Fruit fly (Drosophila melanogaster) whole organism, adult: Measurements from ENCODE around the gene CG6325.

Experiments
- CG11617 ChIP-seq: fragments of 200-800 bp; sonication (Bioruptor generic); optimal IDR thresholded peaks from 2 replicates; lab custom pipeline; 2017; ENCODE audit warnings: mild to moderate bottlenecking, missing biosample characterization, missing genetic modification reagents, missing genetic modification characterization
- CG12768 ChIP-seq: fragments of 200-800 bp; sonication (Bioruptor generic); optimal IDR thresholded peaks from 2 replicates; lab custom pipeline; 2017; ENCODE audit warnings: missing biosample characterization, missing genetic modification characterization, mild to moderate bottlenecking, moderate library complexity, missing genetic modification reagents
- CG14711 ChIP-seq: fragments of 200-800 bp; sonication (Bioruptor generic); optimal IDR thresholded peaks from 2 replicates; lab custom pipeline; 2018; ENCODE audit warnings: missing biosample characterization, mild to moderate bottlenecking, missing genetic modification characterization, moderate library complexity
- CG1620 ChIP-seq: fragments of 200-800 bp; sonication (Bioruptor generic); optimal IDR thresholded peaks from 2 replicates; lab custom pipeline; 2016; ENCODE audit warnings: missing biosample characterization, missing genetic modification characterization
- CG33017 ChIP-seq: fragments of 200-800 bp; sonication (Bioruptor generic); optimal IDR thresholded peaks from 2 replicates; lab custom pipeline; 2018; ENCODE audit warnings: missing biosample characterization, mild to moderate bottlenecking, missing genetic modification characterization, moderate library complexity
- CG5204 ChIP-seq: fragments of 200-800 bp; sonication (Bioruptor generic); optimal IDR thresholded peaks from 2 replicates; lab custom pipeline; 2016; ENCODE audit warnings: missing biosample characterization, missing genetic modification characterization
- CG7045 ChIP-seq: fragments of 200-800 bp; sonication (Bioruptor generic); optimal IDR thresholded peaks from 2 replicates; lab custom pipeline; 2017; ENCODE audit warnings: missing biosample characterization, mild to moderate bottlenecking, missing genetic modification characterization
- CG7101 ChIP-seq: fragments of 200-800 bp; sonication (Bioruptor generic); optimal IDR thresholded peaks from 2 replicates; lab custom pipeline; 2018; ENCODE audit warnings: missing biosample characterization, mild to moderate bottlenecking, missing genetic modification characterization, moderate library complexity
- Clk ChIP-seq: fragments of 200-800 bp; sonication (Bioruptor generic); optimal IDR thresholded peaks from 2 replicates; lab custom pipeline; 2017; ENCODE audit warnings: missing biosample characterization, missing genetic modification characterization
- Crg-1 ChIP-seq: fragments of 200-800 bp; sonication (Bioruptor generic); optimal IDR thresholded peaks from 2 replicates; lab custom pipeline; 2016; ENCODE audit warnings: missing biosample characterization, missing genetic modification characterization
- Hr96 ChIP-seq: fragments of 200-800 bp; sonication (Bioruptor generic); optimal IDR thresholded peaks from 2 replicates; lab custom pipeline; 2016; ENCODE audit warnings: missing biosample characterization, missing genetic modification characterization
- Mnt ChIP-seq: fragments of 200-800 bp; sonication (Bioruptor generic); optimal IDR thresholded peaks from 2 replicates; lab custom pipeline; 2016; ENCODE audit warnings: missing biosample characterization, mild to moderate bottlenecking, missing genetic modification characterization
- bab1 ChIP-seq: fragments of 200-800 bp; sonication (Bioruptor generic); optimal IDR thresholded peaks from 3 replicates; lab custom pipeline; 2019; ENCODE audit warnings: missing biosample characterization, mild to moderate bottlenecking, missing genetic modification characterization, moderate library complexity
- cic ChIP-seq: fragments of 200-800 bp; sonication (Bioruptor generic); optimal IDR thresholded peaks from 2 replicates; lab custom pipeline; 2017; ENCODE audit warnings: missing biosample characterization, mild to moderate bottlenecking, missing genetic modification characterization, moderate library complexity
- cnc ChIP-seq, 2 experiments: fragments of >200 bp; optimal IDR thresholded peaks; 2 replicates each; lab custom pipeline; 2017
- kay ChIP-seq: fragments of 200-800 bp; sonication (Bioruptor generic); peaks from one replicate; lab custom pipeline; 2016; ENCODE audit warnings: missing biosample characterization, missing genetic modification characterization, borderline replicate concordance
- ovo ChIP-seq: fragments of 200-800 bp; sonication (Bioruptor generic); optimal IDR thresholded peaks from 2 replicates; lab custom pipeline; 2016; ENCODE audit warnings: missing biosample characterization, missing genetic modification characterization
- pad ChIP-seq: fragments of 200-800 bp; sonication (Bioruptor generic); optimal IDR thresholded peaks from 3 replicates; lab custom pipeline; 2017; ENCODE audit warnings: missing biosample characterization, missing genetic modification characterization, mild to moderate bottlenecking, moderate library complexity, missing genetic modification reagents
- tj ChIP-seq: fragments of 200-800 bp; sonication (Bioruptor generic); optimal IDR thresholded peaks from 3 replicates; lab custom pipeline; 2017; ENCODE audit warnings: missing biosample characterization, mild to moderate bottlenecking, missing genetic modification characterization, moderate library complexity
- toe ChIP-seq: fragments of 200-800 bp; sonication (Bioruptor generic); optimal IDR thresholded peaks from 2 replicates; lab custom pipeline; 2016; ENCODE audit warnings: missing biosample characterization, missing genetic modification characterization

Gene CG6325

DNA sequence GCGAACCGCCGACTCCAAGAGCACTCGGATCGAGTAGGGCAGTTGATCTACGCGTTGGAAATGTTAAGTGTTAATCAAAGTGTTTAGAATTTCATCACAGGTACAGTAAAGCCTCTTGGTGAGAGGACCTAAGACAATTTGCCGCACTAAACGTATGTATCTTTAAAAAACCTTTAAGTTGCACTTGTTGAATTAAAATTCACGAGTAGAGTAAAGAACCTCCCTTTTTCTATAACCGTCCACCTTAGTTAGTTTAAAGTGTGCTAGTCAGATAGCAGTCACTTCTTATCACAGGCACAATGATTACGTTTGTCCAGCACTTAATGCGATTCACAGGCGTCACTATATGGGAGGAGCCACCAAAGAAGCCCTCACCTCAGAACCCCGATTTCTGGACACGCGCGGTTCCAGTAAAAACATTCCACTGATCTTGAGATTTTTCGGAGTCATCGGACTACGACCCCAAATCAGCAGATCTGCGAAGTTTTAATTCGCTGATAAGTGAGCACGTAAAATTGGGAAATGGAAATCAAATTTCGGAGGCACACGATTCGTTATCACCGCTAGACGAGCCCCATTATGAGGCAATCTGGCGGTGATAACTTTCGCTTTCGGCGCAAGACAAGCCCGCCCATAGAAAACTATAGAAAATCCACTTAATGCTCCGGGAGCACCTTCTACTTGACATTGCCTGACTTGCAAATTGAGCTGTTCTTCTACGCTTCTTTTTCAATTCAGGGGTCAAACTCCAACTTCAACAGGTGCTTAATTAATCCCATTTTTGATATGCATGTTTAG lies 4.9 kb upstream of the CG6325 start:
- no peak for TF ChIP-seq bab1
- no peak for TF ChIP-seq CG11617 (GFP tag; lab: Kevin White, UChicago)
- TF ChIP-seq CG14711: peak; percentile 78
- peak in 1 of 2 experiments; percentile 17 for TF ChIP-seq cnc (optimal IDR thresholded peaks at IDR 0.05; lab: Kevin White, UChicago)
- peak; percentile 59 for TF ChIP-seq CG7045 (GFP tag; lab: Kevin White, UChicago)
- peak; percentile 64 for TF ChIP-seq pad (GFP tag; lab: Kevin White, UChicago)
- peak; percentile 57 for TF ChIP-seq Mnt (GFP tag; lab: Kevin White, UChicago)
- TF ChIP-seq kay: no peak
- peak; percentile 78 for TF ChIP-seq cic
- TF ChIP-seq toe (GFP tag; lab: Kevin White, UChicago): peak; percentile 63
- no peak for TF ChIP-seq CG1620 (GFP tag; lab: Kevin White, UChicago)
- TF ChIP-seq CG7101: peak; percentile 84
- TF ChIP-seq CG5204 (GFP tag; lab: Kevin White, UChicago): no peak
- no peak for TF ChIP-seq Crg-1 (GFP tag; lab: Kevin White, UChicago)
- peak; percentile 82 for TF ChIP-seq Hr96 (GFP tag; lab: Kevin White, UChicago)
- TF ChIP-seq CG12768 (GFP tag; lab: Kevin White, UChicago): peak; percentile 90
- peak; percentile 88 for TF ChIP-seq CG33017
- no peak for TF ChIP-seq tj (GFP tag; lab: Kevin White, UChicago)
- TF ChIP-seq Clk (GFP tag; lab: Kevin White, UChicago): peak; percentile 76
- TF ChIP-seq ovo (GFP tag; lab: Kevin White, UChicago): no peak

DNA sequence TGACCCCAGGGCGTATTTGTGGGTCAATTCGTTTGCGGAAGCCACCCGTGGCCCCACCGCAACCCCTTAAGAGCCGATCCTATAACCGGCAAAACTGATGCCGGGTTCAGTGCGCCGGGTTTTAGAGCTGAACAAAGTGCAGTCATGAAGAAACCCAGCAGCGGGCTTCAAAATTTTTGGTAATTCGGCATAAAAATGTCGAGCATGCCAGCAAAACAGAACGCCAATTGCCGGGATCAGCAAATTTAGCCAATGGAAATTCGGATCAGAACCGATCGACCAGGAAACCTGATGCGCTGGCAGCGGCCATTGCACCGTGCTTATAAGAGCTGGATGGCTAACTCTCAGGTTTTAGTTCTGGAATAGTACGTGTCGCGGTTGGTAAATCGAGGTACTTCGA lies 573 bp upstream of the CG6325 start:
- TF ChIP-seq tj (GFP tag; lab: Kevin White, UChicago) (peak; percentile 100), ovo (GFP tag; lab: Kevin White, UChicago) (no peak)

DNA sequence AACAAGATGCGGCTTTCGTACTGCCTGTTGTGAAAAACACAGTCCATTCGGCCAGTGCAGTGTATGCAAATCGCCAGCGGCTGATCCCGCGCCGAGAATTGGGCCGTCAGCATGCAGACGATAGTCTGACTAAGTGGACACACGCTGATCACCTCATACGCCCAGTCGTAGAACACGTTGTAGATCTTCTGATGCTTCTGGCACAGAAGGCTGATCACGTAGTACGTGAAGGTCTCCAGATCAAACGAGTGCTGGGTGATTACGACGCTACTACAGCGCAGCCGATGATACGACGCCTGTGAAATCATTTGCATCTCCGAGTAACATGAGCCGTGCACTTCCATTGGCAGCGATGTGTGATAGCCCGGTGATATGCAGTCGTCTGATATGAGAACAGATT lies 3.1 kb downstream of the CG6325 start:
- peak; percentile 64 for TF ChIP-seq cic
- no peak for TF ChIP-seq CG7045 (GFP tag; lab: Kevin White, UChicago)
- TF ChIP-seq CG14711: no peak
- no peak for TF ChIP-seq CG5204 (GFP tag; lab: Kevin White, UChicago)
- TF ChIP-seq bab1: no peak
- TF ChIP-seq cnc (optimal IDR thresholded peaks at IDR 0.05; lab: Kevin White, UChicago): no peak
- TF ChIP-seq Crg-1 (GFP tag; lab: Kevin White, UChicago): no peak

DNA sequence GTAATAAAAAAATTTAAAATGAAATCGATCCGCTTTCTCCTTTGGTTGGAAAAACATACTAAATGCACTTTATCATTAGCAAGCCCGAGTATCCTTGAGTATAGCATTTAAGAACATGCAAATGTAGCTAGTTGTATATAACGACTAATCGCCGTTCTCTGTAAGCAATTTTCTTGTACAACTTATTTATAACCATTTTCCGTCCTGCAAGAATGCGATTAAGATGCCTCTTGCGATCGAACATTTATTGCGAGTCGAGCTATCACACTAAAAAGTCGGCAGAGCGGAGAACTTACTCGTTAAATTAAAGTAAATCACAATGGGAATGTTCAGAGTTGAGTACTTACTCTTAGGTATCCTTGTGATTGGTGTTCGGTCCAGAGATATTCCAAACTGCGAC lies 6.4 kb downstream of the CG6325 start, which contains the start of gene mthl11:
Gene mthl11 (plus strand): TSS at position 301 of the 400 bp plus-strand sequence.
- TF ChIP-seq CG7101 (no peak), cic (no peak)

DNA sequence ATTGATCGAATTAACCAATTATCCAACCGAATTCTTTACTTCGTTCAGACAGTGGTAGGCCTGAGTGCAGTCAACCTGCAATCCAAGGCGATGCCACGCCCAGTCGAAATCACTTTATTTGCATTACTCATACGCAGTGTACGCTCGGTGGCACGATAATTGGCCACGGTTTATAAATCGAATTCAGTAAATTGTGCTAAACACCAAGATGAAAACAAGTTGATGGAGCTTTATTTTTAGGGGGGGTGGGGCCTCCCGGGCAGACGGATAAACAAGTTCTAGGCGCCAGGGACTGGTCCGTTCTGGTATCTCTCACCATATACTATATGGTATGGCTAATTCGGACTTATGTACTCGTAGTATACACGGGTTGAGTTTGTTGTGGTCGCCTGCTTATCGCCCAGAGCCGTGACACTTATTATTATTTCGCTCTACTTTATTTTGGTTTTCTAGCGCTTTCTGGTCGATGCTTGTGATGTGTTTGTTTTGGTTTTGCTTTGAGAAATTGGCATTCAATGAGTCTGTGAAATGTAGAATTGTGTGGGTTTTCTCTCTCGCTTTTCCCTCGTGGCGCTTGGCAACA lies 11.8 kb downstream of the CG6325 start:
- TF ChIP-seq cic: peak; percentile 23
- no peak for TF ChIP-seq Hr96 (GFP tag; lab: Kevin White, UChicago)

DNA sequence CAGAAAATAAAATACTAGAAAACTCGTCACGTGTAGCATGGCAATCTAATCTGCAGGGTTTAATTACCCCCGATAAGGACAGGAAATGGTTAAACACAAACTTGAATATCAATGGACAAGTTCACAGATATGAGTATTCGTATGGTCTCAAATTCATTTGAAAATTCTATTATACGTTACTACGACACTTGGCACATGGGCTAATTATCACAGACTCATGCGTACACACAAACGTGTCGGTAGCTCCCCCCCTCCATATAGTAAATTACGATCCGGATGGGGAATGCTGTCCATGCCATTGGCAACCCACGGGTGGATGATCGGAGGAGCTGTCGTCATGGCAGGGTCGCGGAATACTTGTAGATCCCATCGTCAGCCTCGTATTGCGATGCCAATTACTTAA lies 12.7 kb downstream of the CG6325 start:
- TF ChIP-seq CG12768 (GFP tag; lab: Kevin White, UChicago) (no peak), cic (peak; percentile 90), cnc (optimal IDR thresholded peaks at IDR 0.05; lab: Kevin White, UChicago) (no peak), Hr96 (GFP tag; lab: Kevin White, UChicago) (no peak), bab1 (no peak), pad (GFP tag; lab: Kevin White, UChicago) (no peak), CG33017 (no peak), tj (GFP tag; lab: Kevin White, UChicago) (no peak), Clk (GFP tag; lab: Kevin White, UChicago) (no peak), ovo (GFP tag; lab: Kevin White, UChicago) (no peak), CG14711 (no peak), Mnt (GFP tag; lab: Kevin White, UChicago) (peak; percentile 76), Crg-1 (GFP tag; lab: Kevin White, UChicago) (no peak), CG7101 (no peak), CG1620 (GFP tag; lab: Kevin White, UChicago) (no peak), CG5204 (GFP tag; lab: Kevin White, UChicago) (no peak), CG7045 (GFP tag; lab: Kevin White, UChicago) (no peak), kay (peak; percentile 77)

DNA sequence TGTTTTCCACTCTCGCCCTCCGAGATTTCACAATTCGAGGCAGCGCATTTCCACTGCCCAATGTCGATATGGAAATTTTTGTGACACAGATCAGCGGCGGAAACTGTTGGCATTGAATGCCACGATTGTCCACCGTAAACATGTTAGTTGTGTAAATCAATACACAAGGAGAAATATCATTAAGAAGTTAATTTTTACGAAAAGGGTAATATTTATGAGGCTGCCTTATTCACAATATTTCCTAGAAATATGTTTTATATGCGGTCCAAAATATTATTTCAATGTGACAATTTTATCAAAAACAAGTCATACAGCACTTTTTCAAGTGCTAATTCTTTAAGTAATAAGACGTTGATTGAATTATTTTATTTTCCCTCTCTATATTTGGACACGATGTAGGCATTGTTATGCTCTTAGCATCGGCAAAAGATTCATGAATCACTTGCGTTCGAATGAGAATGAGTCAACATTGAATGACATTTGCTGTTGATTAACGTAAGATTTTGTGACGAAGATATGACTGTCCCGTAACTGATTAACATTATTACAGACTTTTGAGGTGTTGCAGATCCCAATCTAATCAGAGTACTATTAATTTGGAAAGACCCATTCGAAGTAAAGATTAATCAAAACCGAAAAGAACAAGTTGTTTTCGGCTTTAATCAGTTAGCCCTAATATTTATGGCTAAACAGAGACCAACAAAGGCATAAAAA lies 13.3 kb downstream of the CG6325 start:
- TF ChIP-seq toe (GFP tag; lab: Kevin White, UChicago): no peak
- no peak for TF ChIP-seq bab1
- no peak for TF ChIP-seq CG14711
- TF ChIP-seq kay: no peak
- TF ChIP-seq CG12768 (GFP tag; lab: Kevin White, UChicago): no peak
- TF ChIP-seq Hr96 (GFP tag; lab: Kevin White, UChicago): no peak
- TF ChIP-seq CG11617 (GFP tag; lab: Kevin White, UChicago): no peak
- no peak for TF ChIP-seq pad (GFP tag; lab: Kevin White, UChicago)
- TF ChIP-seq CG1620 (GFP tag; lab: Kevin White, UChicago): no peak
- no peak for TF ChIP-seq ovo (GFP tag; lab: Kevin White, UChicago)
- TF ChIP-seq Crg-1 (GFP tag; lab: Kevin White, UChicago): no peak
- TF ChIP-seq cic: no peak
- TF ChIP-seq Mnt (GFP tag; lab: Kevin White, UChicago): no peak
- no peak for TF ChIP-seq cnc (optimal IDR thresholded peaks at IDR 0.05; lab: Kevin White, UChicago)
- no peak for TF ChIP-seq CG7045 (GFP tag; lab: Kevin White, UChicago)
- TF ChIP-seq CG7101: no peak
- TF ChIP-seq tj (GFP tag; lab: Kevin White, UChicago): no peak
- TF ChIP-seq Clk (GFP tag; lab: Kevin White, UChicago): no peak
- no peak for TF ChIP-seq CG33017
